Worm (Caenorhabditis elegans): ENCODE results near the gene C32H11.3.

Gene C32H11.3

ce11 chrIV:12924332-12924731 is 6.0 kb downstream of the C32H11.3 start, which contains the start of gene srlf-4:
Gene srlf-4 (minus strand): TSS chrIV:12924432.
- TF ChIP-seq unc-62 (GFP tag; optimal IDR thresholded peaks at IDR 0.05), result no peak

DNA sequence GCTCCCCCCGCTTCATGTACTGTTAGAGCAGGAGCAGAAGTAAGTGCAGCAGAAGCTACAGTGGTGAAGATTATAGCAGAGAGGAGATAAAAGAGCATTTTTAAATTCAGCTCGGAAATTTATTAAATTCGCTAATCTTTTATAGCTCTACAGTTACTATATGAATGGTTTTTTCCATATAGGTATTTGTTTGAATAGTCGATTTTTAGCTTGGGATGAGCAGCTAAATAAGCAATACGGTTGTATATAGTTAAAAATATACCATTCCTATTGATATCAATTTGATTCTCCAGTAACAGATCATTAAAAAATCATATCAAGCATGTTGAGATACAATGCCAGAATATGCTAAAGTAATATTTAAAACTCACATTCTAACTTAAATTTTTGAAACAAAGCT is 8.3 kb downstream of the C32H11.3 start, which contains the start of gene srlf-5:
Gene srlf-5 (minus strand): TSS at position 101 of the 400 bp plus-strand sequence.
- no peak for TF ChIP-seq eor-1 (tag; optimal IDR thresholded peaks at IDR 0.05)
- no peak for TF ChIP-seq nhr-67 (tag; optimal IDR thresholded peaks at IDR 0.05)
- TF ChIP-seq mml-1 (tag; optimal IDR thresholded peaks at IDR 0.05), result no peak
- TF ChIP-seq pha-4 (tag; optimal IDR thresholded peaks at IDR 0.05), result no peak
- TF ChIP-seq lsy-12 (tag; optimal IDR thresholded peaks at IDR 0.05), result no peak
- no peak for TF ChIP-seq unc-62 (GFP tag; optimal IDR thresholded peaks at IDR 0.05)
- TF ChIP-seq nhr-237 (tag; optimal IDR thresholded peaks at IDR 0.05), result no peak
- no peak for TF ChIP-seq ceh-9 (tag; optimal IDR thresholded peaks at IDR 0.05)
- no peak for TF ChIP-seq ama-1 (optimal IDR thresholded peaks at IDR 0.05)
- no peak for TF ChIP-seq ceh-16 (tag; optimal IDR thresholded peaks at IDR 0.05)
- TF ChIP-seq lin-15B (tag; optimal IDR thresholded peaks at IDR 0.05), result no peak
- no peak for TF ChIP-seq nhr-77 (tag; optimal IDR thresholded peaks at IDR 0.05)
- TF ChIP-seq tbx-2 (tag; optimal IDR thresholded peaks at IDR 0.05), result no peak
- TF ChIP-seq ceh-28 (tag; optimal IDR thresholded peaks at IDR 0.05), result no peak
- no peak for TF ChIP-seq nhr-43 (tag; optimal IDR thresholded peaks at IDR 0.05; ENCODE audit: poor library complexity, severe bottlenecking)
- TF ChIP-seq egl-5 (tag; optimal IDR thresholded peaks at IDR 0.05), result no peak
- no peak for TF ChIP-seq fkh-10 (GFP tag; optimal IDR thresholded peaks at IDR 0.05)
- no peak for TF ChIP-seq egl-27 (tag; optimal IDR thresholded peaks at IDR 0.05)
- TF ChIP-seq sea-2 (GFP tag; optimal IDR thresholded peaks at IDR 0.05), result no peak

- TF ChIP-seq mdl-1 (tag; optimal IDR thresholded peaks at IDR 0.05), result no peak
- TF ChIP-seq elt-2 (tag; optimal IDR thresholded peaks at IDR 0.05), result peak; percentile 98
- peak; percentile 8 for TF ChIP-seq nfya-1 (tag; optimal IDR thresholded peaks at IDR 0.05; ENCODE audit: insufficient read depth)
- no peak for TF ChIP-seq nhr-25 (tag; optimal IDR thresholded peaks at IDR 0.05)
- peak; percentile 49 for TF ChIP-seq pqm-1 (tag; optimal IDR thresholded peaks at IDR 0.05)
- no peak for TF ChIP-seq lin-15B (tag; optimal IDR thresholded peaks at IDR 0.05)
- TF ChIP-seq jun-1 (tag; optimal IDR thresholded peaks at IDR 0.05), result no peak
Measured at ce11 chrIV:12936221-12936776, 17.9 kb downstream of the C32H11.3 start, which contains the start of the genes cld-1 and dod-21. Gene cld-1 (minus strand): TSS chrIV:12936271. Gene dod-21 (plus strand): TSS chrIV:12936738.

DNA sequence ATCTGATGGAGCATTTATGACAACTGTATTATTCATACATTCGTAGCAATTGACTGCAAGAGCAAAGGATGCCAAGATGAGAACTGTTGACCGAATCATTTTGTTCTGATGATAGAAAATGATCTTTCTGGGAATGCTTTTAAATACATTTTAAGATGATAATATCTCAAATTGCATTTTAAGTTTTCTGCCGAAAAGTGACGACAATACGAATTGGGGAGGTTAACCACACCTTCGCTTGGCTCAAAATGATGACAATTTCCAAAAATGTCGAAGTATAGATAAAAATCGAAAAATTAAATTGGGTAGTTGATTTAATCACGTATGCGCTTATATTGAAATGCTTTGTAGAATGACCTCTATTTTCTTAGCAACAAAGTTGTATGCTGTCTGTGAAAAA is 22.9 kb downstream of the C32H11.3 start, which contains the start of gene dod-24:
Gene dod-24 (minus strand): TSS at position 101 of the 400 bp plus-strand sequence.
- TF ChIP-seq nhr-76 (tag; optimal IDR thresholded peaks at IDR 0.05) (no peak), aly-2 (tag; optimal IDR thresholded peaks at IDR 0.05) (no peak), elt-2 (tag; optimal IDR thresholded peaks at IDR 0.05) (peak; percentile 5)

DNA sequence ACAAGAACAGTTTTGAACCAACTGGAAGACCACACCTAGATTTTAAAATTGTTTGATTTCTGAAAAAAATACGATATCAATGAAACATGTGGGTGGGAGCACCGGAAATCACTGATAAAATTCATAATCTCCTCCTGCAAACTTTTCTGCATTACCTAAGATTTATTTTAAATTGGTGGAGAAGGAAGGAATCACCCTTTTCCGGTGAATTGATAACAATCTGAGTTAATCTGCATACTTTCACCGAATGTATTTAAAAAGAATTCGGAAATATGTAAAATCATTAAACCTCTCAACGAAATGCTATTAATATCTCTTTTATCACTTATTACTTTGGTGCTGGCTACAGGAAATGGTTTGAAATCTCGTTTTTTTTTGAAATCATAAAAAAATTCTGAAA is 24.3 kb downstream of the C32H11.3 start, which contains the start of gene dct-19:
Gene dct-19 (plus strand): TSS at position 301 of the 400 bp plus-strand sequence.
- TF ChIP-seq nhr-67 (tag; optimal IDR thresholded peaks at IDR 0.05) (no peak), ceh-28 (tag; optimal IDR thresholded peaks at IDR 0.05) (no peak), ceh-16 (tag; optimal IDR thresholded peaks at IDR 0.05) (no peak), lin-15B (tag; optimal IDR thresholded peaks at IDR 0.05) (no peak), mdl-1 (tag; optimal IDR thresholded peaks at IDR 0.05) (no peak), unc-62 (GFP tag; optimal IDR thresholded peaks at IDR 0.05) (no peak), nhr-76 (tag; optimal IDR thresholded peaks at IDR 0.05) (no peak)

- TF ChIP-seq nhr-11 (tag; optimal IDR thresholded peaks at IDR 0.05) (no peak), elt-3 (tag; optimal IDR thresholded peaks at IDR 0.05) (no peak), jun-1 (tag; optimal IDR thresholded peaks at IDR 0.05) (no peak), sea-2 (GFP tag; optimal IDR thresholded peaks at IDR 0.05) (no peak), eor-1 (tag; optimal IDR thresholded peaks at IDR 0.05) (no peak), pqm-1 (tag; optimal IDR thresholded peaks at IDR 0.05) (no peak), pha-4 (tag; optimal IDR thresholded peaks at IDR 0.05) (no peak), fkh-2 (tag; optimal IDR thresholded peaks at IDR 0.05) (no peak), tbx-2 (tag; optimal IDR thresholded peaks at IDR 0.05) (no peak), egl-27 (tag; optimal IDR thresholded peaks at IDR 0.05) (no peak), lin-39 (tag; optimal IDR thresholded peaks at IDR 0.05) (no peak), nhr-12 (tag; optimal IDR thresholded peaks at IDR 0.05) (no peak), nfya-1 (tag; optimal IDR thresholded peaks at IDR 0.05; ENCODE audit: insufficient read depth) (no peak), elt-2 (tag; optimal IDR thresholded peaks at IDR 0.05) (no peak), fos-1 (tag; optimal IDR thresholded peaks at IDR 0.05) (no peak)
Measured at ce11 chrIV:12946488-12946887, 28.1 kb downstream of the C32H11.3 start, which contains the start of gene F55G11.1. Gene F55G11.1 (minus strand): TSS chrIV:12946588.
